Fruit fly (Drosophila melanogaster) whole organism, embryonic: Measurements from ENCODE around the gene CG32544.

ENCODE experiments used
- Abd-B ChIP-seq: fragments of 200-800 bp; sonication (Bioruptor generic); optimal IDR thresholded peaks from 2 replicates; lab custom pipeline; 2018; ENCODE audit warnings: missing biosample characterization, mild to moderate bottlenecking, missing genetic modification characterization, moderate library complexity
- Asciz ChIP-seq: fragments of 200-800 bp; sonication (Bioruptor generic); optimal IDR thresholded peaks from 2 replicates; lab custom pipeline; 2017; ENCODE audit warnings: missing biosample characterization, mild to moderate bottlenecking, missing genetic modification characterization, missing genetic modification reagents
- Atf6 ChIP-seq: fragments of 200-800 bp; sonication (Bioruptor generic); IDR thresholded peaks from 2 replicates; pipeline ENCODE4 v1.3.6; 2022; ENCODE audit warnings: missing biosample characterization, missing genetic modification characterization
- B-H2 ChIP-seq: fragments of 200-800 bp; sonication (Bioruptor generic); optimal IDR thresholded peaks from 2 replicates; lab custom pipeline; 2018; ENCODE audit warnings: missing biosample characterization, mild to moderate bottlenecking, missing genetic modification characterization
- CG10979 ChIP-seq: fragments of 200-800 bp; sonication (Bioruptor generic); optimal IDR thresholded peaks from 2 replicates; lab custom pipeline; 2018; ENCODE audit warnings: missing biosample characterization, mild to moderate bottlenecking, missing genetic modification characterization, moderate library complexity
- CG12299 ChIP-seq: fragments of 200-800 bp; sonication (Bioruptor generic); optimal IDR thresholded peaks from 2 replicates; lab custom pipeline; 2018; ENCODE audit warnings: missing biosample characterization, mild to moderate bottlenecking, missing genetic modification characterization
- CG13296 ChIP-seq: fragments of 200-800 bp; sonication (Bioruptor generic); optimal IDR thresholded peaks from 3 replicates; lab custom pipeline; 2018; ENCODE audit warnings: missing biosample characterization, mild to moderate bottlenecking, missing genetic modification characterization
- CG1603 ChIP-seq: fragments of 200-800 bp; sonication (Bioruptor generic); optimal IDR thresholded peaks from 2 replicates; lab custom pipeline; 2019; ENCODE audit warnings: missing biosample characterization, mild to moderate bottlenecking, missing genetic modification characterization, moderate library complexity
- CG1647 ChIP-seq: fragments of 200-800 bp; sonication (Bioruptor generic); optimal IDR thresholded peaks from 3 replicates; lab custom pipeline; 2016; ENCODE audit warnings: missing biosample characterization, missing genetic modification characterization
- CG17359 ChIP-seq: fragments of 200-800 bp; sonication (Bioruptor generic); optimal IDR thresholded peaks from 3 replicates; lab custom pipeline; 2018; ENCODE audit warnings: missing biosample characterization, mild to moderate bottlenecking, missing genetic modification characterization, moderate library complexity
- CG31388 ChIP-seq: fragments of 200-800 bp; sonication (Bioruptor generic); optimal IDR thresholded peaks from 2 replicates; lab custom pipeline; 2016; ENCODE audit warnings: missing biosample characterization, missing genetic modification characterization
- CG34376 ChIP-seq: fragments of 200-800 bp; sonication (Bioruptor generic); optimal IDR thresholded peaks from 2 replicates; lab custom pipeline; 2018; ENCODE audit warnings: missing biosample characterization, mild to moderate bottlenecking, missing genetic modification characterization
- CG3847 ChIP-seq: fragments of 200-800 bp; sonication (Bioruptor generic); IDR thresholded peaks from 2 replicates; pipeline ENCODE4 v1.3.6; 2022; ENCODE audit warnings: missing biosample characterization, missing genetic modification characterization
- CG6854 ChIP-seq: fragments of 200-800 bp; sonication (Bioruptor generic); optimal IDR thresholded peaks from 3 replicates; lab custom pipeline; 2017; ENCODE audit warnings: missing biosample characterization, mild to moderate bottlenecking, missing genetic modification characterization
- Deaf1 ChIP-seq: fragments of 200-800 bp; optimal IDR thresholded peaks from 3 replicates; lab custom pipeline; 2019; ENCODE audit warnings: missing biosample characterization, mild to moderate bottlenecking, missing genetic modification characterization, moderate library complexity
- Dp ChIP-seq: fragments of 200-800 bp; sonication (Bioruptor generic); optimal IDR thresholded peaks from 2 replicates; lab custom pipeline; 2018; ENCODE audit warnings: missing biosample characterization, mild to moderate bottlenecking, missing genetic modification characterization, moderate library complexity
- Ets65A ChIP-seq: fragments of 200-800 bp; sonication (Bioruptor generic); peaks from one replicate; lab custom pipeline; 2016; ENCODE audit warnings: missing biosample characterization, missing genetic modification characterization
- Jarid2 ChIP-seq: fragments of 200-800 bp; sonication (Bioruptor generic); optimal IDR thresholded peaks from 3 replicates; lab custom pipeline; 2017; ENCODE audit warnings: mild to moderate bottlenecking, missing biosample characterization, missing genetic modification reagents, missing genetic modification characterization
- Max ChIP-seq: fragments of 200-800 bp; sonication (Bioruptor generic); optimal IDR thresholded peaks from 2 replicates; lab custom pipeline; 2016; ENCODE audit warnings: missing biosample characterization, mild to moderate bottlenecking, missing genetic modification characterization
- Ravus ChIP-seq: fragments of 200-800 bp; sonication (Bioruptor generic); IDR thresholded peaks from 2 replicates; pipeline ENCODE4 v1.3.6; 2022; ENCODE audit warnings: missing biosample characterization, missing genetic modification characterization
- Ssrp ChIP-seq: fragments of 200-800 bp; sonication (Bioruptor generic); optimal IDR thresholded peaks from 2 replicates; lab custom pipeline; 2018; ENCODE audit warnings: missing biosample characterization, mild to moderate bottlenecking, missing genetic modification characterization, moderate library complexity
- Taf1 ChIP-seq: fragments of 200-800 bp; sonication (Bioruptor generic); IDR thresholded peaks from 2 replicates; pipeline ENCODE4 v1.3.6; 2022; ENCODE audit warnings: missing biosample characterization, missing genetic modification characterization
- Trl ChIP-seq, 3 experiments: fragments of >200 bp in 2 of 3; fragments of 200-800 bp in 1 of 3; sonication (Bioruptor generic) in 1 of 3; optimal IDR thresholded peaks; 2 replicates in 1 of 3; 3 replicates in 2 of 3; lab custom pipeline; 2016 to 2017; ENCODE audit warnings: missing biosample characterization in 1 of 3, missing genetic modification characterization in 1 of 3
- ac ChIP-seq: fragments of 200-800 bp; sonication (Bioruptor generic); optimal IDR thresholded peaks from 3 replicates; lab custom pipeline; 2017; ENCODE audit warnings: missing biosample characterization, mild to moderate bottlenecking, missing genetic modification characterization
- az2 ChIP-seq: fragments of 200-800 bp; sonication (Bioruptor generic); optimal IDR thresholded peaks from 3 replicates; lab custom pipeline; 2016; ENCODE audit warnings: missing biosample characterization, missing genetic modification characterization
- crc ChIP-seq: fragments of 200-800 bp; sonication (Bioruptor generic); optimal IDR thresholded peaks from 2 replicates; lab custom pipeline; 2016; ENCODE audit warnings: missing biosample characterization, missing genetic modification characterization
- dimm ChIP-seq: fragments of 200-800 bp; sonication (Bioruptor generic); IDR thresholded peaks from 2 replicates; pipeline ENCODE4 v1.3.6; 2022; ENCODE audit warnings: missing biosample characterization, missing genetic modification characterization
- dm ChIP-seq: fragments of 200-800 bp; sonication (Bioruptor generic); optimal IDR thresholded peaks from 3 replicates; lab custom pipeline; 2016; ENCODE audit warnings: missing biosample characterization, missing genetic modification characterization
- dmrt99B ChIP-seq: fragments of 200-800 bp; sonication (Bioruptor generic); optimal IDR thresholded peaks from 2 replicates; lab custom pipeline; 2018; ENCODE audit warnings: missing biosample characterization, mild to moderate bottlenecking, missing genetic modification characterization, moderate library complexity
- esg ChIP-seq: fragments of 200-800 bp; sonication (Bioruptor generic); conservative IDR thresholded peaks from 2 replicates; pipeline ENCODE4 v1.3.6; 2022; ENCODE audit warnings: missing biosample characterization, missing genetic modification characterization
- fd64A ChIP-seq: fragments of 200-800 bp; sonication (Bioruptor generic); optimal IDR thresholded peaks from 3 replicates; lab custom pipeline; 2018; ENCODE audit warnings: missing biosample characterization, mild to moderate bottlenecking, missing genetic modification characterization
- hkb ChIP-seq, 2 experiments: fragments of 200-800 bp in 1 of 2; fragments of >200 bp in 1 of 2; sonication (Bioruptor generic) in 1 of 2; IDR thresholded peaks in 1 of 2; optimal IDR thresholded peaks in 1 of 2; 2 replicates each; pipeline versions ENCODE4 v1.3.6 to Lab custom; 2017 to 2022; ENCODE audit warnings: missing biosample characterization in 1 of 2, missing genetic modification characterization in 1 of 2
- insv ChIP-seq, 2 experiments: fragments of 200-800 bp; sonication (Bioruptor generic); optimal IDR thresholded peaks; 3 replicates each; lab custom pipeline; 2016 to 2018; ENCODE audit warnings: missing biosample characterization in 2 of 2, missing genetic modification characterization in 2 of 2
- jing ChIP-seq: fragments of 200-800 bp; sonication (Bioruptor generic); optimal IDR thresholded peaks from 2 replicates; lab custom pipeline; 2018; ENCODE audit warnings: missing biosample characterization, mild to moderate bottlenecking, missing genetic modification characterization
- jumu ChIP-seq: fragments of 200-800 bp; sonication (Bioruptor generic); optimal IDR thresholded peaks from 3 replicates; lab custom pipeline; 2016; ENCODE audit warnings: missing biosample characterization, missing genetic modification characterization
- kah ChIP-seq: fragments of 200-800 bp; sonication (Bioruptor generic); optimal IDR thresholded peaks from 2 replicates; lab custom pipeline; 2018; ENCODE audit warnings: missing biosample characterization, mild to moderate bottlenecking, missing genetic modification characterization
- lab ChIP-seq: fragments of 200-800 bp; sonication (Bioruptor generic); optimal IDR thresholded peaks from 3 replicates; lab custom pipeline; 2017; ENCODE audit warnings: missing biosample characterization, missing genetic modification characterization, mild to moderate bottlenecking, moderate library complexity, missing genetic modification reagents
- luna ChIP-seq: fragments of 200-800 bp; sonication (Bioruptor generic); optimal IDR thresholded peaks from 2 replicates; lab custom pipeline; 2016; ENCODE audit warnings: missing biosample characterization, missing genetic modification characterization
- mam ChIP-seq: fragments of 200-800 bp; sonication (Bioruptor generic); optimal IDR thresholded peaks from 3 replicates; lab custom pipeline; 2016; ENCODE audit warnings: missing biosample characterization, missing genetic modification characterization
- otp ChIP-seq: fragments of 200-800 bp; sonication (Bioruptor generic); IDR thresholded peaks from 3 replicates; pipeline ENCODE4, ENCODE4 v1.3.6; 2022; ENCODE audit warnings: missing biosample characterization, missing genetic modification characterization
- pan ChIP-seq, 4 experiments: fragments of >200 bp in 3 of 4; fragments of 200-800 bp in 1 of 4; sonication (Bioruptor generic) in 1 of 4; optimal IDR thresholded peaks in 3 of 4; IDR thresholded peaks in 1 of 4; 2 replicates each; pipeline versions ENCODE4 v1.3.6 to Lab custom; 2017 to 2022; ENCODE audit warnings: missing biosample characterization in 2 of 4, missing genetic modification characterization in 2 of 4, mixed read lengths in 1 of 4
- pb ChIP-seq: fragments of 200-800 bp; sonication (Bioruptor generic); optimal IDR thresholded peaks from 3 replicates; lab custom pipeline; 2016; ENCODE audit warnings: missing biosample characterization, missing genetic modification characterization
- phol ChIP-seq: fragments of 200-800 bp; sonication (Bioruptor generic); optimal IDR thresholded peaks from 3 replicates; lab custom pipeline; 2018; ENCODE audit warnings: missing biosample characterization, mild to moderate bottlenecking, missing genetic modification characterization, moderate library complexity
- sd ChIP-seq: fragments of 200-800 bp; sonication (Bioruptor generic); optimal IDR thresholded peaks from 3 replicates; lab custom pipeline; 2018; ENCODE audit warnings: missing biosample characterization, mild to moderate bottlenecking, missing genetic modification characterization, moderate library complexity
- slou ChIP-seq: fragments of 200-800 bp; sonication (Bioruptor generic); optimal IDR thresholded peaks from 3 replicates; lab custom pipeline; 2016; ENCODE audit warnings: missing biosample characterization, missing genetic modification characterization
- sr ChIP-seq: fragments of 200-800 bp; sonication (Bioruptor generic); IDR thresholded peaks from 3 replicates; pipeline ENCODE4 v1.3.6; 2022; ENCODE audit warnings: missing biosample characterization, missing genetic modification characterization
- tgo ChIP-seq: fragments of 200-800 bp; sonication (Bioruptor generic); IDR thresholded peaks from 3 replicates; pipeline ENCODE4 v1.3.6; 2022; ENCODE audit warnings: missing biosample characterization, missing genetic modification characterization
- tna ChIP-seq: fragments of 200-800 bp; sonication (Bioruptor generic); IDR thresholded peaks from 2 replicates; pipeline ENCODE4 v1.3.6; 2022; ENCODE audit warnings: missing biosample characterization, missing genetic modification characterization; ENCODE audit not compliant: partially characterized antibody
- z ChIP-seq: fragments of 200-800 bp; sonication (Bioruptor generic); IDR thresholded peaks from 3 replicates; pipeline ENCODE4 v1.3.6; 2022; ENCODE audit warnings: missing biosample characterization, missing genetic modification characterization
- zen2 ChIP-seq: fragments of 200-800 bp; sonication (Bioruptor generic); IDR thresholded peaks from 3 replicates; pipeline ENCODE4 v1.3.6; 2022; ENCODE audit warnings: missing biosample characterization, missing genetic modification characterization; ENCODE audit not compliant: partially characterized antibody

Gene CG32544

dm6 chrX:18834399-18834798 lies 25.7 kb upstream of the CG32544 start (continued):
- TF ChIP-seq dm (GFP tag; lab: Kevin White, UChicago): no peak
- no peak for TF ChIP-seq insv (GFP tag; optimal IDR thresholded peaks at IDR 0.05; lab: Kevin White, UChicago)
- TF ChIP-seq crc: no peak
- no peak for TF ChIP-seq Trl (optimal IDR thresholded peaks at IDR 0.05; lab: Kevin White, UChicago)
- peak; percentile 13 for TF ChIP-seq Trl (GFP tag; optimal IDR thresholded peaks at IDR 0.05; lab: Kevin White, UChicago)
- TF ChIP-seq CG34376 (GFP tag; lab: Kevin White, UChicago): no peak
- TF ChIP-seq esg (GFP tag; lab: Robert Waterston, UW): peak; percentile 53
- TF ChIP-seq otp: no peak
- TF ChIP-seq mam (GFP tag; lab: Kevin White, UChicago): peak; percentile 40
- TF ChIP-seq B-H2: no peak
- TF ChIP-seq Jarid2: no peak
- TF ChIP-seq Ravus (GFP tag; lab: Robert Waterston, UW): no peak
- TF ChIP-seq z (GFP tag; lab: Robert Waterston, UW): no peak
- TF ChIP-seq sr: no peak
- TF ChIP-seq CG12299: no peak
- TF ChIP-seq jing (GFP tag; lab: Kevin White, UChicago): no peak
- TF ChIP-seq Deaf1 (tag; lab: Kevin White, UChicago): no peak
- no peak for TF ChIP-seq Dp (GFP tag; lab: Kevin White, UChicago)
- TF ChIP-seq Taf1: no peak
- peak; percentile 13 for TF ChIP-seq CG10979 (tag; lab: Kevin White, UChicago)
- TF ChIP-seq CG17359 (tag; lab: Kevin White, UChicago): peak; percentile 40
- TF ChIP-seq CG31388 (GFP tag; lab: Kevin White, UChicago): no peak
- TF ChIP-seq Max (GFP tag; lab: Kevin White, UChicago): peak; percentile 0
- TF ChIP-seq dmrt99B (tag; lab: Kevin White, UChicago): peak; percentile 51
- no peak for TF ChIP-seq pb
- TF ChIP-seq hkb (optimal IDR thresholded peaks at IDR 0.05; lab: Kevin White, UChicago): no peak
- peak; percentile 47 for TF ChIP-seq hkb (GFP tag; IDR thresholded peaks at IDR 0.05; lab: Robert Waterston, UW)
- TF ChIP-seq phol (tag; lab: Kevin White, UChicago): peak; percentile 17
- peak; percentile 71 for TF ChIP-seq Ets65A (GFP tag; lab: Kevin White, UChicago)
- TF ChIP-seq kah (GFP tag; lab: Kevin White, UChicago): no peak
- TF ChIP-seq luna (GFP tag; lab: Kevin White, UChicago): no peak
- no peak for TF ChIP-seq CG6854 (GFP tag; lab: Kevin White, UChicago)
- no peak for TF ChIP-seq ac
- TF ChIP-seq slou: no peak
- TF ChIP-seq tgo: peak; percentile 21; the same call in 1 of the 3 replicates
- TF ChIP-seq Abd-B (GFP tag; lab: Kevin White, UChicago): no peak
- TF ChIP-seq Ssrp (tag; lab: Kevin White, UChicago): no peak
- TF ChIP-seq tna: no peak
- no peak for TF ChIP-seq az2 (GFP tag; lab: Kevin White, UChicago)
- no peak for TF ChIP-seq CG3847 (GFP tag; lab: Robert Waterston, UW)
- TF ChIP-seq sd (tag; lab: Kevin White, UChicago): no peak
- TF ChIP-seq Asciz (GFP tag; lab: Kevin White, UChicago): peak; percentile 14
- peak; percentile 30; the same call in 1 of the 2 replicates for TF ChIP-seq Atf6
- TF ChIP-seq CG1647 (GFP tag; lab: Kevin White, UChicago): peak; percentile 28
- peak; percentile 27 for TF ChIP-seq CG1603 (tag; lab: Kevin White, UChicago)
- TF ChIP-seq dimm (GFP tag; lab: Robert Waterston, UW): no peak
- no peak for TF ChIP-seq fd64A
- no peak for TF ChIP-seq zen2
- TF ChIP-seq jumu (GFP tag; lab: Kevin White, UChicago): no peak
- no peak for TF ChIP-seq pan (optimal IDR thresholded peaks at IDR 0.05; lab: Kevin White, UChicago)
- TF ChIP-seq pan (GFP tag; optimal IDR thresholded peaks at IDR 0.05 in 1 of 2, IDR thresholded peaks at IDR 0.05 in 1 of 2): peak in 1 of 2 experiments; percentile 34
- TF ChIP-seq CG13296: no peak
- TF ChIP-seq lab (GFP tag; lab: Kevin White, UChicago): peak; percentile 67
